Fruit fly (Drosophila melanogaster) whole organism, prepupa: ENCODE data around the gene CG18417.
A peak's percentile ranks its signal among the peaks of the same experiment; 100 is the strongest.

Experiments
- Blimp-1 ChIP-seq: fragments of 200-800 bp; sonication (Bioruptor generic); optimal IDR thresholded peaks from 3 replicates; lab custom pipeline; 2017; ENCODE audit warnings: missing biosample characterization, missing genetic modification characterization, mild to moderate bottlenecking, moderate library complexity, missing genetic modification reagents
- CG10631 ChIP-seq: fragments of 200-800 bp; sonication (Bioruptor generic); optimal IDR thresholded peaks from 2 replicates; lab custom pipeline; 2016; ENCODE audit warnings: missing biosample characterization, missing genetic modification characterization
- CG10669 ChIP-seq: fragments of 200-800 bp; sonication (Bioruptor generic); optimal IDR thresholded peaks from 3 replicates; lab custom pipeline; 2018; ENCODE audit warnings: missing biosample characterization, mild to moderate bottlenecking, missing genetic modification characterization, moderate library complexity
- CG11294 ChIP-seq: fragments of 200-800 bp; sonication (Bioruptor generic); IDR thresholded peaks from 2 replicates; pipeline ENCODE4 v1.3.6; 2022; ENCODE audit warnings: missing biosample characterization, missing genetic modification characterization
- CG11762 ChIP-seq: fragments of 200-800 bp; sonication (Bioruptor generic); optimal IDR thresholded peaks from 3 replicates; lab custom pipeline; 2016; ENCODE audit warnings: missing biosample characterization, missing genetic modification characterization; ENCODE audit not compliant: insufficient read depth
- CG15336 ChIP-seq: fragments of 200-800 bp; sonication (Bioruptor generic); IDR thresholded peaks from 2 replicates; pipeline ENCODE4 v1.3.6; 2022; ENCODE audit warnings: missing biosample characterization, missing genetic modification characterization
- CG1621 ChIP-seq: fragments of 200-800 bp; sonication (Bioruptor generic); optimal IDR thresholded peaks from 3 replicates; lab custom pipeline; 2018; ENCODE audit warnings: missing biosample characterization, mild to moderate bottlenecking, missing genetic modification characterization
- CG16779 ChIP-seq: fragments of 200-800 bp; sonication (Bioruptor generic); optimal IDR thresholded peaks from 3 replicates; lab custom pipeline; 2017; ENCODE audit warnings: missing biosample characterization, mild to moderate bottlenecking, missing genetic modification characterization
- CG3032 ChIP-seq: fragments of 200-800 bp; optimal IDR thresholded peaks from 2 replicates; lab custom pipeline; 2019; ENCODE audit warnings: missing biosample characterization, mild to moderate bottlenecking, missing genetic modification characterization, moderate library complexity
- CG34406 ChIP-seq: fragments of 200-800 bp; sonication (Bioruptor generic); optimal IDR thresholded peaks from 3 replicates; lab custom pipeline; 2016; ENCODE audit warnings: missing biosample characterization, missing genetic modification characterization
- CG3919 ChIP-seq: fragments of 200-800 bp; sonication (Bioruptor generic); optimal IDR thresholded peaks from 3 replicates; lab custom pipeline; 2016; ENCODE audit warnings: missing biosample characterization, missing genetic modification characterization
- CG4318 ChIP-seq: fragments of 200-800 bp; sonication (Bioruptor generic); optimal IDR thresholded peaks from 3 replicates; lab custom pipeline; 2017; ENCODE audit warnings: missing biosample characterization, mild to moderate bottlenecking, missing genetic modification characterization
- CG6163 ChIP-seq: fragments of 200-800 bp; sonication (Bioruptor generic); IDR thresholded peaks from 3 replicates; pipeline ENCODE4 v1.3.6; 2022; ENCODE audit warnings: missing biosample characterization, missing genetic modification characterization
- CG6792 ChIP-seq: fragments of 200-800 bp; sonication (Bioruptor generic); optimal IDR thresholded peaks from 3 replicates; lab custom pipeline; 2016; ENCODE audit warnings: missing biosample characterization, missing genetic modification characterization
- CG6808 ChIP-seq: fragments of 200-800 bp; sonication (Bioruptor generic); optimal IDR thresholded peaks from 3 replicates; lab custom pipeline; 2017; ENCODE audit warnings: missing biosample characterization, missing genetic modification characterization, mild to moderate bottlenecking, moderate library complexity, missing genetic modification reagents
- CG6854 ChIP-seq: fragments of 200-800 bp; sonication (Bioruptor generic); optimal IDR thresholded peaks from 2 replicates; lab custom pipeline; 2017; ENCODE audit warnings: missing biosample characterization, mild to moderate bottlenecking, missing genetic modification characterization
- CG7368 ChIP-seq: fragments of 200-800 bp; sonication (Bioruptor generic); optimal IDR thresholded peaks from 3 replicates; lab custom pipeline; 2016; ENCODE audit warnings: missing biosample characterization, missing genetic modification characterization
- CG8319 ChIP-seq: fragments of 200-800 bp; sonication (Bioruptor generic); optimal IDR thresholded peaks from 3 replicates; lab custom pipeline; 2016; ENCODE audit warnings: missing biosample characterization, missing genetic modification characterization
- CG8632 ChIP-seq: fragments of 200-800 bp; sonication (Bioruptor generic); optimal IDR thresholded peaks from 3 replicates; lab custom pipeline; 2016; ENCODE audit warnings: missing biosample characterization, missing genetic modification characterization
- CG9139 ChIP-seq: fragments of 200-800 bp; sonication (Bioruptor generic); optimal IDR thresholded peaks from 3 replicates; lab custom pipeline; 2017; ENCODE audit warnings: missing biosample characterization, mild to moderate bottlenecking, missing genetic modification characterization
- Eip75B ChIP-seq: fragments of 200-800 bp; sonication (Bioruptor generic); optimal IDR thresholded peaks from 3 replicates; lab custom pipeline; 2016; ENCODE audit warnings: missing biosample characterization, missing genetic modification characterization
- Eip78C ChIP-seq: fragments of 200-800 bp; sonication (Bioruptor generic); peaks from one replicate; lab custom pipeline; 2016; ENCODE audit warnings: missing biosample characterization, missing genetic modification characterization
- Eip93F ChIP-seq: fragments of 200-800 bp; sonication (Bioruptor generic); optimal IDR thresholded peaks from 2 replicates; lab custom pipeline; 2016; ENCODE audit warnings: missing biosample characterization, mild to moderate bottlenecking, missing genetic modification characterization
- Ets21C ChIP-seq: fragments of 200-800 bp; sonication (Bioruptor generic); optimal IDR thresholded peaks from 3 replicates; lab custom pipeline; 2016; ENCODE audit warnings: missing biosample characterization, missing genetic modification characterization
- Ets96B ChIP-seq: fragments of 200-800 bp; optimal IDR thresholded peaks from 2 replicates; lab custom pipeline; 2019; ENCODE audit warnings: missing biosample characterization, mild to moderate bottlenecking, missing genetic modification characterization, moderate library complexity
- Gug ChIP-seq: fragments of 200-800 bp; sonication (Bioruptor generic); IDR thresholded peaks from 2 replicates; pipeline ENCODE4 v1.3.6; 2022; ENCODE audit warnings: missing biosample characterization, missing genetic modification characterization
- Hr38 ChIP-seq: sonication (Bioruptor generic); optimal IDR thresholded peaks from 2 replicates; lab custom pipeline; 2016; ENCODE audit warnings: missing biosample characterization, missing genetic modification characterization
- Hr39 ChIP-seq: fragments of 200-800 bp; sonication (Bioruptor generic); optimal IDR thresholded peaks from 2 replicates; lab custom pipeline; 2016; ENCODE audit warnings: missing biosample characterization, missing genetic modification characterization
- Hr4 ChIP-seq: fragments of 200-800 bp; sonication (Bioruptor generic); optimal IDR thresholded peaks from 3 replicates; lab custom pipeline; 2016; ENCODE audit warnings: missing biosample characterization, missing genetic modification characterization
- Lpt ChIP-seq: fragments of 200-800 bp; sonication (Bioruptor generic); optimal IDR thresholded peaks from 3 replicates; lab custom pipeline; 2016; ENCODE audit warnings: missing biosample characterization, missing genetic modification characterization
- Met ChIP-seq: fragments of 200-800 bp; sonication (Bioruptor generic); optimal IDR thresholded peaks from 3 replicates; lab custom pipeline; 2016; ENCODE audit warnings: missing biosample characterization, missing genetic modification characterization
- Smox ChIP-seq: fragments of 200-800 bp; sonication (Bioruptor generic); optimal IDR thresholded peaks from 3 replicates; lab custom pipeline; 2016; ENCODE audit warnings: missing biosample characterization, missing genetic modification characterization
- Sox102F ChIP-seq: fragments of 200-800 bp; sonication (Bioruptor generic); optimal IDR thresholded peaks from 2 replicates; lab custom pipeline; 2016; ENCODE audit warnings: missing biosample characterization, mild to moderate bottlenecking, missing genetic modification characterization
- Sox14 ChIP-seq: fragments of 200-800 bp; sonication (Bioruptor generic); optimal IDR thresholded peaks from 3 replicates; lab custom pipeline; 2016; ENCODE audit warnings: missing biosample characterization, missing genetic modification characterization
- Sox15 ChIP-seq: fragments of 200-800 bp; sonication (Bioruptor generic); optimal IDR thresholded peaks from 3 replicates; lab custom pipeline; 2016; ENCODE audit warnings: missing biosample characterization, missing genetic modification characterization
- achi ChIP-seq: fragments of 200-800 bp; sonication (Bioruptor generic); optimal IDR thresholded peaks from 3 replicates; lab custom pipeline; 2016; ENCODE audit warnings: missing biosample characterization, missing genetic modification characterization
- acj6 ChIP-seq: fragments of 200-800 bp; sonication (Bioruptor generic); optimal IDR thresholded peaks from 3 replicates; lab custom pipeline; 2016; ENCODE audit warnings: missing biosample characterization, missing genetic modification characterization
- dsx ChIP-seq: fragments of 200-800 bp; optimal IDR thresholded peaks from 3 replicates; lab custom pipeline; 2019; ENCODE audit warnings: missing biosample characterization, mild to moderate bottlenecking, missing genetic modification characterization, moderate library complexity; ENCODE audit not compliant: poor library complexity, severe bottlenecking
- eg ChIP-seq: fragments of 200-800 bp; sonication (Bioruptor generic); IDR thresholded peaks from 3 replicates; pipeline ENCODE4 v1.3.6; 2022; ENCODE audit warnings: missing biosample characterization, missing genetic modification characterization
- fkh ChIP-seq: fragments of 200-800 bp; sonication (Bioruptor generic); optimal IDR thresholded peaks from 3 replicates; lab custom pipeline; 2017; ENCODE audit warnings: missing biosample characterization, mild to moderate bottlenecking, missing genetic modification characterization, moderate library complexity
- net ChIP-seq: fragments of 200-800 bp; sonication (Bioruptor generic); optimal IDR thresholded peaks from 3 replicates; lab custom pipeline; 2016; ENCODE audit warnings: missing biosample characterization, missing genetic modification characterization
- pdm3 ChIP-seq: fragments of 200-800 bp; sonication (Bioruptor generic); optimal IDR thresholded peaks from 3 replicates; lab custom pipeline; 2016; ENCODE audit warnings: missing biosample characterization, missing genetic modification characterization
- spab ChIP-seq: fragments of 200-800 bp; sonication (Bioruptor generic); optimal IDR thresholded peaks from 2 replicates; lab custom pipeline; 2017; ENCODE audit warnings: missing biosample characterization, mild to moderate bottlenecking, missing genetic modification characterization, missing genetic modification reagents
- ss ChIP-seq, 2 experiments: fragments of 200-800 bp; sonication (Bioruptor generic); optimal IDR thresholded peaks; 2 replicates in 1 of 2; 3 replicates in 1 of 2; lab custom pipeline; 2017 to 2018; ENCODE audit warnings: mild to moderate bottlenecking in 2 of 2, missing biosample characterization in 2 of 2, missing genetic modification characterization in 2 of 2, moderate library complexity in 1 of 2
- svp ChIP-seq: fragments of 200-800 bp; sonication (Bioruptor generic); peaks from one replicate; lab custom pipeline; 2016; ENCODE audit warnings: missing biosample characterization, missing genetic modification characterization
- topi ChIP-seq: fragments of 200-800 bp; sonication (Bioruptor generic); optimal IDR thresholded peaks from 3 replicates; lab custom pipeline; 2016; ENCODE audit warnings: missing biosample characterization, missing genetic modification characterization
- vri ChIP-seq: fragments of 200-800 bp; sonication (Bioruptor generic); optimal IDR thresholded peaks from 3 replicates; lab custom pipeline; 2016; ENCODE audit warnings: missing biosample characterization, mild to moderate bottlenecking, missing genetic modification characterization

CG18417 gene

DNA sequence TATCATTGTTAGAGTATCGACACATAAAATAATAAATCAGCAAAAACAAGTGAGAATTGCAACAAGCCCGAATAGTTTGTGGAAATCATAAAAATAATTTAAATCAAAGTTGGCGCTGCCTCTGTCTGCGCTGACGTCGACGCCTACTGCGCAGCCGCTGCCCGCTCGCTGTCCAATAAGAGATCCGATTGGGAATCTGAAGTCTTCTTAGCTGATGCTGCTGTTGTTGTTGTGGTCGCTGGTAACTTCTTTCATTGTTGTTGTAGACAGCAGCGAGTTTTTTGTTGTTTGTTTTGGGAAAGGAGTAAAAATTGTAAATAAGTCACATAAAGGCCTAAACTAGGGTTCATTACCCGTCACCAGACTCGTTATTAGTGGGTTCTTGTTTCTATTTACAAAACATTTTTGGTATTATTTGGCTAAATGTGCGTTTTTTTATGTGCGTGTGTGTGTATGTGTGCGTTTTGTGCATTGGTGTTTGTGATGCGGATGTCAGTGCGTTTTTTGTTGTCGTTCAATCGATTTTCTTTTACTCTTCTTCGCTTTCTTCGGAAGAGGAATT lies 35.1 kb upstream of the CG18417 start:
- no peak for TF ChIP-seq ss (GFP tag; optimal IDR thresholded peaks at IDR 0.05; lab: Kevin White, UChicago)
- TF ChIP-seq fkh (GFP tag; lab: Kevin White, UChicago), result peak; percentile 57

- TF ChIP-seq CG34406 (GFP tag; lab: Kevin White, UChicago) (no peak), Sox102F (GFP tag; lab: Kevin White, UChicago) (peak; percentile 46), Lpt (no peak), Gug (no peak), CG6163 (GFP tag; lab: Robert Waterston, UW) (peak; percentile 42; the same call in 1 of the 3 replicates), pdm3 (GFP tag; lab: Kevin White, UChicago) (no peak), Eip78C (peak; percentile 82), eg (no peak), Eip75B (no peak), Hr38 (GFP tag; lab: Kevin White, UChicago) (no peak), CG6792 (GFP tag; lab: Kevin White, UChicago) (no peak), CG8632 (GFP tag; lab: Kevin White, UChicago) (peak; percentile 10), Met (GFP tag; lab: Kevin White, UChicago) (peak; percentile 20), CG10631 (GFP tag; lab: Kevin White, UChicago) (no peak), Hr4 (GFP tag; lab: Kevin White, UChicago) (peak; percentile 17), achi (GFP tag; lab: Kevin White, UChicago) (peak; percentile 8), CG8319 (no peak), Sox14 (GFP tag; lab: Kevin White, UChicago) (peak; percentile 94), Sox15 (GFP tag; lab: Kevin White, UChicago) (no peak), CG7368 (GFP tag; lab: Kevin White, UChicago) (no peak), svp (peak; percentile 48), Ets21C (GFP tag; lab: Kevin White, UChicago) (no peak), CG9139 (GFP tag; lab: Kevin White, UChicago) (no peak), ss (GFP tag; optimal IDR thresholded peaks at IDR 0.05; lab: Kevin White, UChicago) (peak; percentile 44 to 45), CG16779 (tag; lab: Kevin White, UChicago) (no peak), CG1621 (tag; lab: Kevin White, UChicago) (no peak), acj6 (GFP tag; lab: Kevin White, UChicago) (peak; percentile 10), fkh (GFP tag; lab: Kevin White, UChicago) (peak; percentile 77), CG6854 (GFP tag; lab: Kevin White, UChicago) (no peak), Hr39 (GFP tag; lab: Kevin White, UChicago) (peak; percentile 17), Eip93F (GFP tag; lab: Kevin White, UChicago) (peak; percentile 73), CG11294 (GFP tag; lab: Robert Waterston, UW) (no peak), CG11762 (no peak), Ets96B (tag; lab: Kevin White, UChicago) (no peak), net (no peak), vri (GFP tag; lab: Kevin White, UChicago) (peak; percentile 2), CG3919 (peak; percentile 8), CG15336 (peak; percentile 41), CG6808 (no peak), CG10669 (GFP tag; lab: Kevin White, UChicago) (peak; percentile 8), Blimp-1 (GFP tag; lab: Kevin White, UChicago) (peak; percentile 5), Smox (no peak), topi (GFP tag; lab: Kevin White, UChicago) (peak; percentile 15), dsx (GFP tag; lab: Kevin White, UChicago) (no peak), CG3032 (no peak), CG4318 (no peak), spab (GFP tag; lab: Kevin White, UChicago) (no peak)
Observed at dm6 chr3L:7367798-7368678, 31.8 kb upstream of the CG18417 start.
